Worm (Caenorhabditis elegans) whole organism, young adult: Measurements from ENCODE around the gene lin-3.

ENCODE experiments used
- F57A8.1 ChIP-seq: fragments of 200-800 bp; sonication (Bioruptor generic); optimal IDR thresholded peaks from 2 replicates; lab custom pipeline; 2018; ENCODE audit warnings: mild to moderate bottlenecking, missing genetic modification characterization, moderate library complexity, missing compliant biosample characterization
- T26A5.8 ChIP-seq: sonication (generic microtip); optimal IDR thresholded peaks from 2 replicates; lab custom pipeline; 2016; ENCODE audit warnings: missing genetic modification characterization, missing compliant biosample characterization
- ama-1 ChIP-seq, 3 experiments: fragments of 150-350 bp in 1 of 3; sonication (generic microtip) in 2 of 3; optimal IDR thresholded peaks; 2 replicates each; lab custom pipeline; 2014 to 2018; ENCODE audit warnings: missing biosample characterization in 2 of 3, missing genetic modification characterization in 2 of 3, missing genetic modification reagents in 2 of 3
- attf-6 ChIP-seq: fragments of 200-800 bp; sonication (Bioruptor generic); IDR thresholded peaks from 2 replicates; pipeline ENCODE4 v1.3.6; 2022; ENCODE audit warnings: missing genetic modification reagents, missing genetic modification characterization, missing compliant biosample characterization
- ccch-3 ChIP-seq: fragments of 200-800 bp; sonication (Bioruptor generic); optimal IDR thresholded peaks from 2 replicates; lab custom pipeline; 2018; ENCODE audit warnings: mild to moderate bottlenecking, missing genetic modification characterization, missing compliant biosample characterization
- cebp-2 ChIP-seq: fragments of 200-800 bp; sonication (Bioruptor generic); IDR thresholded peaks from 2 replicates; pipeline ENCODE4 v1.3.6; 2022; ENCODE audit warnings: missing genetic modification characterization, missing compliant biosample characterization
- dpl-1 ChIP-seq: fragments of 150-350 bp; optimal IDR thresholded peaks from 2 replicates; lab custom pipeline; 2014; ENCODE audit warnings: missing biosample characterization, missing genetic modification reagents, missing genetic modification characterization
- mes-4 ChIP-seq: sonication (generic microtip); optimal IDR thresholded peaks from 2 replicates; lab custom pipeline; 2016; ENCODE audit warnings: missing genotype, missing genetic modification characterization, missing compliant biosample characterization
- sptf-2 ChIP-seq: fragments of 200-800 bp; sonication (Bioruptor generic); optimal IDR thresholded peaks from 2 replicates; lab custom pipeline; 2018; ENCODE audit warnings: mild to moderate bottlenecking, missing genetic modification characterization, missing compliant biosample characterization
- unc-130 ChIP-seq: sonication (generic microtip); optimal IDR thresholded peaks from 2 replicates; lab custom pipeline; 2016; ENCODE audit warnings: missing genetic modification reagents, missing genetic modification characterization, missing compliant biosample characterization

ce11 chrIV:11025941-11026340, 28.2 kb upstream of the lin-3 start:
- TF ChIP-seq F57A8.1 (GFP tag; lab: Kevin White, UChicago), result peak; percentile 95
- peak; percentile 55 for TF ChIP-seq ama-1 (optimal IDR thresholded peaks at IDR 0.05; lab: Kevin White, UChicago)
- peak; percentile 41 to 76 for TF ChIP-seq ama-1 (GFP tag; optimal IDR thresholded peaks at IDR 0.05; lab: Kevin White, UChicago)
- TF ChIP-seq cebp-2 (GFP tag; lab: Robert Waterston, UW), result peak; percentile 64; the same call in 1 of the 2 replicates
- TF ChIP-seq sptf-2 (GFP tag; lab: Kevin White, UChicago), result peak; percentile 97
- peak; percentile 92 for TF ChIP-seq mes-4
- peak; percentile 77 for TF ChIP-seq attf-6 (GFP tag; lab: Robert Waterston, UW)
- no peak for TF ChIP-seq dpl-1 (GFP tag; lab: Kevin White, UChicago)
- TF ChIP-seq unc-130 (GFP tag; lab: Kevin White, UChicago), result peak; percentile 84
- TF ChIP-seq T26A5.8 (tag; lab: Kevin White, UChicago), result peak; percentile 80
- TF ChIP-seq ccch-3 (GFP tag; lab: Kevin White, UChicago), result no peak
